Worm (Caenorhabditis elegans) whole organism, L2 larva: ENCODE results near the gene F46H5.4.

ENCODE experiments used
- C34F6.9 ChIP-seq: fragments of 150-350 bp; optimal IDR thresholded peaks from 2 replicates; lab custom pipeline; 2014; ENCODE audit warnings: missing biosample characterization, missing genetic modification characterization
- F13H6.1 ChIP-seq: sonication (generic microtip); optimal IDR thresholded peaks from 2 replicates; lab custom pipeline; 2016; ENCODE audit warnings: missing genetic modification characterization, missing compliant biosample characterization
- R02D3.7 ChIP-seq: fragments of 150-350 bp; optimal IDR thresholded peaks from 2 replicates; lab custom pipeline; 2014; ENCODE audit warnings: missing biosample characterization, missing genetic modification characterization
- Y55F3AM.14 ChIP-seq: fragments of 200-800 bp; sonication (Bioruptor generic); optimal IDR thresholded peaks from 2 replicates; lab custom pipeline; 2018; ENCODE audit warnings: mild to moderate bottlenecking, missing genetic modification characterization, missing compliant biosample characterization
- ZK546.5 ChIP-seq: sonication (generic microtip); optimal IDR thresholded peaks from 2 replicates; lab custom pipeline; 2017; ENCODE audit warnings: missing biosample characterization, missing genetic modification characterization
- ama-1 ChIP-seq: fragments of 150-350 bp; optimal IDR thresholded peaks from 2 replicates; lab custom pipeline; 2018; ENCODE audit warnings: inconsistent platforms
- blmp-1 ChIP-seq: sonication (generic microtip); optimal IDR thresholded peaks from 2 replicates; lab custom pipeline; 2017; ENCODE audit warnings: missing genetic modification characterization, mild to moderate bottlenecking, missing compliant biosample characterization, antibody characterized with exemption, moderate library complexity; ENCODE audit not compliant: insufficient read depth
- ceh-16 ChIP-seq: fragments of 150-350 bp; optimal IDR thresholded peaks from 2 replicates; lab custom pipeline; 2014; ENCODE audit warnings: missing biosample characterization, missing genetic modification characterization
- crh-2 ChIP-seq: sonication (generic microtip); optimal IDR thresholded peaks from 2 replicates; lab custom pipeline; 2017; ENCODE audit warnings: missing biosample characterization, missing genetic modification characterization
- dmd-4 ChIP-seq: sonication (generic microtip); optimal IDR thresholded peaks from 2 replicates; lab custom pipeline; 2017; ENCODE audit warnings: missing biosample characterization, missing genetic modification characterization
- egl-27 ChIP-seq: sonication (generic microtip); optimal IDR thresholded peaks from 3 replicates; lab custom pipeline; 2017; ENCODE audit warnings: missing biosample characterization, missing genetic modification reagents, missing genetic modification characterization
- elt-1 ChIP-seq: fragments of 150-350 bp; optimal IDR thresholded peaks from 2 replicates; lab custom pipeline; 2014; ENCODE audit warnings: missing biosample characterization, missing genetic modification characterization
- elt-3 ChIP-seq: sonication (generic microtip); optimal IDR thresholded peaks from 2 replicates; lab custom pipeline; 2017; ENCODE audit warnings: missing biosample characterization, missing genetic modification characterization
- fos-1 ChIP-seq: fragments of 150-350 bp; optimal IDR thresholded peaks from 2 replicates; lab custom pipeline; 2014; ENCODE audit warnings: missing biosample characterization, missing genetic modification characterization
- gmeb-1 ChIP-seq: fragments of 150-350 bp; optimal IDR thresholded peaks from 2 replicates; lab custom pipeline; 2014; ENCODE audit warnings: missing biosample characterization, missing genetic modification characterization
- lin-13 ChIP-seq: fragments of 150-350 bp; optimal IDR thresholded peaks from 2 replicates; lab custom pipeline; 2014; ENCODE audit warnings: missing biosample characterization, missing genetic modification reagents, missing genetic modification characterization
- lin-39 ChIP-seq: fragments of 150-350 bp; optimal IDR thresholded peaks from 2 replicates; lab custom pipeline; 2014; ENCODE audit warnings: missing biosample characterization, missing genetic modification reagents, missing genetic modification characterization
- lsy-2 ChIP-seq, 2 experiments: fragments of 150-350 bp in 1 of 2; sonication (generic microtip) in 1 of 2; optimal IDR thresholded peaks; 2 replicates each; lab custom pipeline; 2014 to 2017; ENCODE audit warnings: missing biosample characterization in 2 of 2, missing genetic modification characterization in 2 of 2
- mbf-1 ChIP-seq: sonication (generic microtip); optimal IDR thresholded peaks from 2 replicates; lab custom pipeline; 2017; ENCODE audit warnings: missing biosample characterization, missing genetic modification characterization
- mdl-1 ChIP-seq, 2 experiments: fragments of 150-350 bp in 1 of 2; sonication (generic microtip) in 1 of 2; optimal IDR thresholded peaks; 2 replicates each; lab custom pipeline; 2017; ENCODE audit warnings: missing biosample characterization in 2 of 2, missing genetic modification characterization in 2 of 2
- nhr-10 ChIP-seq: sonication (generic microtip); optimal IDR thresholded peaks from 2 replicates; lab custom pipeline; 2017; ENCODE audit warnings: missing biosample characterization, missing genetic modification characterization
- nhr-11 ChIP-seq: fragments of 150-350 bp; optimal IDR thresholded peaks from 2 replicates; lab custom pipeline; 2014; ENCODE audit warnings: missing biosample characterization, missing genetic modification characterization
- nhr-12 ChIP-seq: fragments of 150-350 bp; optimal IDR thresholded peaks from 2 replicates; lab custom pipeline; 2014; ENCODE audit warnings: missing biosample characterization, missing genetic modification characterization
- nhr-129 ChIP-seq: fragments of 150-350 bp; optimal IDR thresholded peaks from 2 replicates; lab custom pipeline; 2014; ENCODE audit warnings: missing biosample characterization, missing genetic modification characterization
- nhr-21 ChIP-seq: fragments of 150-350 bp; optimal IDR thresholded peaks from 2 replicates; lab custom pipeline; 2014; ENCODE audit warnings: missing biosample characterization, missing genetic modification characterization
- nhr-23 ChIP-seq: fragments of 150-350 bp; optimal IDR thresholded peaks from 2 replicates; lab custom pipeline; 2014; ENCODE audit warnings: missing biosample characterization, missing genetic modification reagents, missing genetic modification characterization
- nhr-25 ChIP-seq: fragments of 150-350 bp; sonication (generic microtip); optimal IDR thresholded peaks from 3 replicates; lab custom pipeline; 2014; ENCODE audit warnings: missing biosample characterization, missing genetic modification characterization
- nhr-6 ChIP-seq: fragments of 150-350 bp; optimal IDR thresholded peaks from 2 replicates; lab custom pipeline; 2014; ENCODE audit warnings: missing biosample characterization, missing genetic modification characterization
- nhr-77 ChIP-seq: fragments of 150-350 bp; optimal IDR thresholded peaks from 2 replicates; lab custom pipeline; 2014; ENCODE audit warnings: missing biosample characterization, missing genetic modification characterization
- peb-1 ChIP-seq: fragments of 150-350 bp; optimal IDR thresholded peaks from 2 replicates; lab custom pipeline; 2014; ENCODE audit warnings: missing biosample characterization, missing genetic modification characterization
- sem-4 ChIP-seq: fragments of 150-350 bp; optimal IDR thresholded peaks from 2 replicates; lab custom pipeline; 2014; ENCODE audit warnings: missing biosample characterization, missing genetic modification reagents, missing genetic modification characterization
- skn-1 ChIP-seq: sonication (generic microtip); optimal IDR thresholded peaks from 2 replicates; lab custom pipeline; 2017; ENCODE audit warnings: missing biosample characterization, missing genetic modification characterization
- sma-3 ChIP-seq: sonication (generic microtip); optimal IDR thresholded peaks from 2 replicates; lab custom pipeline; 2016; ENCODE audit warnings: missing genetic modification reagents, missing genetic modification characterization, missing compliant biosample characterization
- sma-9 ChIP-seq, 2 experiments: fragments of 150-350 bp in 1 of 2; sonication (generic microtip) in 1 of 2; optimal IDR thresholded peaks; 2 replicates each; lab custom pipeline; 2014 to 2016; ENCODE audit warnings: missing genetic modification characterization in 2 of 2, mild to moderate bottlenecking in 1 of 2, missing biosample characterization in 1 of 2, missing compliant biosample characterization in 1 of 2, missing genetic modification reagents in 1 of 2, moderate library complexity in 1 of 2
- snpc-4 ChIP-seq: fragments of 150-350 bp; optimal IDR thresholded peaks from 2 replicates; lab custom pipeline; 2014; ENCODE audit warnings: missing biosample characterization, missing genetic modification characterization
- unc-39 ChIP-seq: fragments of 150-350 bp; optimal IDR thresholded peaks from 2 replicates; lab custom pipeline; 2014; ENCODE audit warnings: missing biosample characterization, missing genetic modification characterization
- unc-55 ChIP-seq: fragments of 150-350 bp; sonication (generic microtip); optimal IDR thresholded peaks from 3 replicates; lab custom pipeline; 2014; ENCODE audit warnings: missing biosample characterization, missing genetic modification reagents, missing genetic modification characterization
- unc-62 ChIP-seq: fragments of 150-350 bp; optimal IDR thresholded peaks from 2 replicates; lab custom pipeline; 2014; ENCODE audit warnings: missing biosample characterization, missing genetic modification reagents, missing genetic modification characterization
- zag-1 ChIP-seq: fragments of 150-350 bp; optimal IDR thresholded peaks from 2 replicates; lab custom pipeline; 2014; ENCODE audit warnings: missing biosample characterization, missing genetic modification characterization
- ztf-1 ChIP-seq: fragments of 200-800 bp; sonication (Bioruptor generic); conservative IDR thresholded peaks from 2 replicates; pipeline ENCODE4 v1.3.6; 2022; ENCODE audit warnings: missing genetic modification characterization, missing compliant biosample characterization
- ztf-11 ChIP-seq: sonication (generic microtip); optimal IDR thresholded peaks from 2 replicates; lab custom pipeline; 2017; ENCODE audit warnings: missing biosample characterization, missing genetic modification characterization
- ztf-4 ChIP-seq: fragments of 150-350 bp; optimal IDR thresholded peaks from 2 replicates; lab custom pipeline; 2014; ENCODE audit warnings: missing biosample characterization, missing genetic modification characterization

Gene F46H5.4

DNA sequence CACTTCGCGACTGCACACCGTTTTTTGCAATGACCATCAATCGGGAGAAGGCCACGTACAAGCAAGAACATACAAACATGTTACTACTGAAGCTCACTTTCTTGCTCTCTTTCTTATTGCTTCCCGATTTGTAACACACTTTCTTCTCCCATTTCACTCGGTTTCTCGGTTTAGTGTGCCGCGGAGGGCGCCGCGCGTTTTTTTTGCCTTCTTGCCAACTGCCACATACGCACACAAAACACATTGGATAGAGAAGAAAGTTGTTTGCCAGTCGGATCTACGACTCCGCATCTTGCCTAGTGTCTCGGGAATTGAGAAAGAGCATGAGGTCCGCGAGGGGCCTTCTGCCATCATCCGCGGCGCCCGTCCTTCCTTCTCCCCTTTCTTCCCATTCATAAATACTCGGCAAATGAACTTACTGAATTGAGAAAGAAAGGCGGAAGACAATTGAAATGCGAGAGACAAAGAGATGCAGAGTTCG, 19.6 kb downstream of the F46H5.4 start:
- peak; percentile 80 for TF ChIP-seq nhr-129 (tag; lab: Kevin White, UChicago)
- TF ChIP-seq Y55F3AM.14 (GFP tag; lab: Kevin White, UChicago), result peak; percentile 44
- TF ChIP-seq nhr-77 (tag; lab: Kevin White, UChicago), result no peak
- peak; percentile 1 for TF ChIP-seq fos-1 (tag; lab: Kevin White, UChicago)
- no peak for TF ChIP-seq mdl-1 (tag; optimal IDR thresholded peaks at IDR 0.05; lab: Kevin White, UChicago)
- no peak for TF ChIP-seq dmd-4 (tag; lab: Kevin White, UChicago)
- peak; percentile 94 for TF ChIP-seq unc-39 (tag; lab: Kevin White, UChicago)
- TF ChIP-seq gmeb-1 (tag; lab: Kevin White, UChicago), result peak; percentile 13
- peak; percentile 28 for TF ChIP-seq ztf-4
- no peak for TF ChIP-seq R02D3.7 (tag; lab: Kevin White, UChicago)
- peak; percentile 70 for TF ChIP-seq zag-1 (tag; lab: Kevin White, UChicago)
- peak; percentile 58 for TF ChIP-seq sma-9 (GFP tag; optimal IDR thresholded peaks at IDR 0.05; lab: Kevin White, UChicago)
- no peak for TF ChIP-seq sma-9 (tag; optimal IDR thresholded peaks at IDR 0.05; lab: Kevin White, UChicago)
- no peak for TF ChIP-seq elt-3
- no peak for TF ChIP-seq nhr-10 (tag; lab: Kevin White, UChicago)
- TF ChIP-seq peb-1 (tag; lab: Kevin White, UChicago), result no peak
- TF ChIP-seq skn-1 (tag; lab: Kevin White, UChicago), result no peak
- TF ChIP-seq crh-2 (tag; lab: Kevin White, UChicago), result peak; percentile 76
- TF ChIP-seq ztf-1 (GFP tag; lab: Robert Waterston, UW), result no peak
- TF ChIP-seq F13H6.1 (tag; lab: Kevin White, UChicago), result peak; percentile 95
- TF ChIP-seq nhr-11, result no peak
- no peak for TF ChIP-seq nhr-25 (tag; lab: Kevin White, UChicago)
- TF ChIP-seq ama-1 (lab: Kevin White, UChicago), result no peak
- TF ChIP-seq ceh-16, result no peak
- peak; percentile 75 for TF ChIP-seq C34F6.9 (tag; lab: Kevin White, UChicago)
- peak; percentile 41 for TF ChIP-seq lin-13
- no peak for TF ChIP-seq unc-62
- peak; percentile 56 for TF ChIP-seq sem-4
- TF ChIP-seq lsy-2 (tag; optimal IDR thresholded peaks at IDR 0.05; lab: Kevin White, UChicago), result peak; percentile 32 to 37
- peak; percentile 44 for TF ChIP-seq unc-55 (GFP tag; lab: Kevin White, UChicago)
- peak; percentile 36 for TF ChIP-seq snpc-4 (tag; lab: Kevin White, UChicago)
- TF ChIP-seq elt-1 (tag; lab: Kevin White, UChicago), result no peak
- no peak for TF ChIP-seq nhr-6 (tag; lab: Kevin White, UChicago)

DNA sequence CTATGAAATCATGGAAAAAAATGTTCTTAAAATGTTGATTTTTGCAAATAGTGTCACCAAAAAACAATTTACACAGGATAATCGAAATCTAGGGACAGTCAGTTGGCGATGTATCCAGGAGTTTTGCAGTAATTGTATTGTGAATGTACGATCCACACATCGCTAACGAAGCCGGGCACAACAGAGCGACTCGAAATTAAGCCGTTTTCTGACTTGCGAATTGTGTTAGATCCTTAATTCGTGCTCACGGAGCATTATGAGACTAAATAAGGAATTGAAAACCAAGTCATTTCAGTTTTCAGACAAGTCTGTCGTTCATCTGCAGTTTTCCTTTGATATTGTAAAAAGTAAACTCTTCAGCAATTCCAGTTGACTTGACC, 20.3 kb downstream of the F46H5.4 start:
- TF ChIP-seq fos-1 (tag; lab: Kevin White, UChicago) (no peak), blmp-1 (tag; lab: Kevin White, UChicago) (no peak), F13H6.1 (tag; lab: Kevin White, UChicago) (no peak), R02D3.7 (tag; lab: Kevin White, UChicago) (no peak), sma-3 (GFP tag; lab: Kevin White, UChicago) (no peak), ztf-11 (tag; lab: Kevin White, UChicago) (no peak), ceh-16 (no peak), egl-27 (no peak), unc-39 (tag; lab: Kevin White, UChicago) (no peak), nhr-21 (tag; lab: Kevin White, UChicago) (no peak), mdl-1 (tag; optimal IDR thresholded peaks at IDR 0.05; lab: Kevin White, UChicago) (no peak), nhr-23 (tag; lab: Kevin White, UChicago) (no peak), crh-2 (tag; lab: Kevin White, UChicago) (no peak), nhr-12 (no peak), nhr-77 (tag; lab: Kevin White, UChicago) (no peak), ZK546.5 (no peak), mbf-1 (tag; lab: Kevin White, UChicago) (no peak), dmd-4 (tag; lab: Kevin White, UChicago) (no peak), lin-39 (tag; lab: Kevin White, UChicago) (no peak)
